Worm (Caenorhabditis elegans) whole organism, young adult: Measurements from ENCODE around the gene egl-19.

Experiments used
- C06A6.2 ChIP-seq: fragments of 200-800 bp; sonication (Bioruptor generic); conservative IDR thresholded peaks from 2 replicates; pipeline ENCODE4 v1.3.6; 2022; ENCODE audit warnings: missing genetic modification characterization, missing compliant biosample characterization
- F33H1.4 ChIP-seq: fragments of 200-800 bp; sonication (Bioruptor generic); IDR thresholded peaks from 2 replicates; pipeline ENCODE4 v1.3.6; 2022; ENCODE audit warnings: missing genetic modification reagents, missing genetic modification characterization, missing compliant biosample characterization
- F39B2.1 ChIP-seq: fragments of 200-800 bp; sonication (Bioruptor generic); IDR thresholded peaks from 2 replicates; pipeline ENCODE4 v1.3.6; 2022; ENCODE audit warnings: missing genetic modification reagents, missing genetic modification characterization, missing compliant biosample characterization
- F57C9.4 ChIP-seq: sonication (generic microtip); optimal IDR thresholded peaks from 2 replicates; lab custom pipeline; 2017; ENCODE audit warnings: mild to moderate bottlenecking, missing genetic modification characterization, missing compliant biosample characterization
- K11D2.4 ChIP-seq: fragments of 200-800 bp; sonication (Bioruptor generic); IDR thresholded peaks from 2 replicates; pipeline ENCODE4 v1.3.6; 2022; ENCODE audit warnings: missing genetic modification reagents, missing genetic modification characterization, missing compliant biosample characterization
- K12H6.12 ChIP-seq: fragments of 200-800 bp; sonication (Bioruptor generic); optimal IDR thresholded peaks from 2 replicates; lab custom pipeline; 2018; ENCODE audit warnings: mild to moderate bottlenecking, missing genetic modification characterization, missing compliant biosample characterization
- T26A5.8 ChIP-seq: sonication (generic microtip); optimal IDR thresholded peaks from 2 replicates; lab custom pipeline; 2016; ENCODE audit warnings: missing genetic modification characterization, missing compliant biosample characterization
- Y95B8A.8 ChIP-seq: fragments of 200-800 bp; sonication (Bioruptor generic); IDR thresholded peaks from 2 replicates; pipeline ENCODE4 v1.3.6; 2022; ENCODE audit warnings: missing genetic modification reagents, missing genetic modification characterization, missing compliant biosample characterization
- akir-1 ChIP-seq: fragments of 200-800 bp; sonication (Bioruptor generic); optimal IDR thresholded peaks from 2 replicates; lab custom pipeline; 2018; ENCODE audit warnings: mild to moderate bottlenecking, missing genetic modification characterization, moderate library complexity, missing compliant biosample characterization
- ama-1 ChIP-seq, 3 experiments: fragments of 150-350 bp in 1 of 3; sonication (generic microtip) in 2 of 3; optimal IDR thresholded peaks; 2 replicates each; lab custom pipeline; 2014 to 2018; ENCODE audit warnings: missing biosample characterization in 2 of 3, missing genetic modification characterization in 2 of 3, missing genetic modification reagents in 2 of 3
- attf-3 ChIP-seq: fragments of 200-800 bp; sonication (Bioruptor generic); conservative IDR thresholded peaks from 2 replicates; pipeline ENCODE4 v1.3.6; 2022; ENCODE audit warnings: missing genetic modification reagents, missing genetic modification characterization, missing compliant biosample characterization
- attf-5 ChIP-seq: fragments of 200-800 bp; sonication (Bioruptor generic); optimal IDR thresholded peaks from 2 replicates; lab custom pipeline; 2018; ENCODE audit warnings: mild to moderate bottlenecking, missing genetic modification characterization, missing compliant biosample characterization
- bed-2 ChIP-seq: fragments of 200-800 bp; sonication (Bioruptor generic); IDR thresholded peaks from 2 replicates; pipeline ENCODE4 v1.3.6; 2022; ENCODE audit warnings: missing genetic modification reagents, missing genetic modification characterization, missing compliant biosample characterization
- ccch-3 ChIP-seq: fragments of 200-800 bp; sonication (Bioruptor generic); optimal IDR thresholded peaks from 2 replicates; lab custom pipeline; 2018; ENCODE audit warnings: mild to moderate bottlenecking, missing genetic modification characterization, missing compliant biosample characterization
- ceh-100 ChIP-seq: fragments of 200-800 bp; sonication (Bioruptor generic); IDR thresholded peaks from 2 replicates; pipeline ENCODE4 v1.3.6; 2022; ENCODE audit warnings: missing genetic modification reagents, missing genetic modification characterization, missing compliant biosample characterization
- ceh-58 ChIP-seq: fragments of 200-800 bp; sonication (Bioruptor generic); IDR thresholded peaks from 2 replicates; pipeline ENCODE4 v1.3.6; 2022; ENCODE audit warnings: missing genetic modification characterization, missing compliant biosample characterization
- die-1 ChIP-seq: sonication (generic microtip); optimal IDR thresholded peaks from 2 replicates; lab custom pipeline; 2016; ENCODE audit warnings: missing genotype, mild to moderate bottlenecking, missing genetic modification characterization, missing compliant biosample characterization
- dpff-1 ChIP-seq: sonication (generic microtip); optimal IDR thresholded peaks from 2 replicates; lab custom pipeline; 2017; ENCODE audit warnings: mild to moderate bottlenecking, missing genetic modification characterization, missing compliant biosample characterization
- efl-1 ChIP-seq: fragments of 150-350 bp; optimal IDR thresholded peaks from 2 replicates; lab custom pipeline; 2014; ENCODE audit warnings: missing biosample characterization, missing genetic modification reagents, missing genetic modification characterization
- egl-44 ChIP-seq: fragments of 200-800 bp; sonication (Bioruptor generic); IDR thresholded peaks from 2 replicates; pipeline ENCODE4 v1.3.6; 2022; ENCODE audit warnings: missing genetic modification reagents, missing genetic modification characterization, missing compliant biosample characterization
- ekl-4 ChIP-seq: fragments of 200-800 bp; sonication (Bioruptor generic); IDR thresholded peaks from 2 replicates; pipeline ENCODE4 v1.3.6; 2022; ENCODE audit warnings: missing genetic modification reagents, missing genetic modification characterization, missing compliant biosample characterization
- fkh-3 ChIP-seq: sonication (generic microtip); optimal IDR thresholded peaks from 2 replicates; lab custom pipeline; 2016; ENCODE audit warnings: mild to moderate bottlenecking, missing genetic modification characterization, missing compliant biosample characterization
- hmg-1.2 ChIP-seq: fragments of 200-800 bp; sonication (Bioruptor generic); IDR thresholded peaks from 2 replicates; pipeline ENCODE4 v1.3.6; 2022; ENCODE audit warnings: missing genetic modification reagents, missing genetic modification characterization, missing compliant biosample characterization
- lin-40 ChIP-seq: sonication (generic microtip); optimal IDR thresholded peaks from 2 replicates; lab custom pipeline; 2016; ENCODE audit warnings: missing genetic modification characterization, mild to moderate bottlenecking, missing compliant biosample characterization, missing genotype, missing genetic modification reagents
- lin-54 ChIP-seq: fragments of 200-800 bp; sonication (Bioruptor generic); optimal IDR thresholded peaks from 2 replicates; lab custom pipeline; 2018; ENCODE audit warnings: mild to moderate bottlenecking, missing genetic modification characterization, missing compliant biosample characterization
- madf-8 ChIP-seq: fragments of 200-800 bp; sonication (Bioruptor generic); conservative IDR thresholded peaks from 2 replicates; pipeline ENCODE4 v1.3.6; 2022; ENCODE audit warnings: missing genetic modification reagents, missing genetic modification characterization, missing compliant biosample characterization
- mcd-1 ChIP-seq: fragments of 200-800 bp; sonication (Bioruptor generic); IDR thresholded peaks from 2 replicates; pipeline ENCODE4 v1.3.6; 2022; ENCODE audit warnings: missing genetic modification reagents, missing genetic modification characterization, missing compliant biosample characterization
- mel-28 ChIP-seq: sonication (generic microtip); optimal IDR thresholded peaks from 2 replicates; lab custom pipeline; 2016; ENCODE audit warnings: borderline replicate concordance, mild to moderate bottlenecking, missing genetic modification characterization, missing compliant biosample characterization
- mes-4 ChIP-seq: sonication (generic microtip); optimal IDR thresholded peaks from 2 replicates; lab custom pipeline; 2016; ENCODE audit warnings: missing genotype, missing genetic modification characterization, missing compliant biosample characterization
- nfyb-1 ChIP-seq: fragments of 200-800 bp; sonication (Bioruptor generic); IDR thresholded peaks from 2 replicates; pipeline ENCODE4 v1.3.6; 2022; ENCODE audit warnings: missing genetic modification reagents, missing genetic modification characterization, missing compliant biosample characterization
- nhr-27 ChIP-seq: fragments of 200-800 bp; sonication (Bioruptor generic); optimal IDR thresholded peaks from 2 replicates; lab custom pipeline; 2018; ENCODE audit warnings: mild to moderate bottlenecking, missing genetic modification characterization, moderate library complexity, missing compliant biosample characterization
- pbrm-1 ChIP-seq: fragments of 200-800 bp; sonication (Bioruptor generic); IDR thresholded peaks from 2 replicates; pipeline ENCODE4 v1.3.6; 2022; ENCODE audit warnings: missing genetic modification reagents, missing genetic modification characterization, missing compliant biosample characterization
- pha-4 ChIP-seq: fragments of 150-350 bp; sonication (generic microtip); optimal IDR thresholded peaks from 2 replicates; lab custom pipeline; 2014; ENCODE audit warnings: missing biosample characterization, missing genetic modification reagents, missing genetic modification characterization
- rec-8 ChIP-seq, 2 experiments: sonication (generic microtip); optimal IDR thresholded peaks; 2 replicates each; lab custom pipeline; 2016; ENCODE audit warnings: mild to moderate bottlenecking in 2 of 2, missing genetic modification characterization in 2 of 2, missing genetic modification reagents in 2 of 2, missing genotype in 2 of 2, missing biosample characterization in 1 of 2, missing compliant biosample characterization in 1 of 2, moderate library complexity in 1 of 2
- repo-1 ChIP-seq: sonication (generic microtip); optimal IDR thresholded peaks from 2 replicates; lab custom pipeline; 2017; ENCODE audit warnings: mild to moderate bottlenecking, missing genetic modification characterization, missing compliant biosample characterization
- tbx-9 ChIP-seq: sonication (generic microtip); optimal IDR thresholded peaks from 2 replicates; lab custom pipeline; 2016; ENCODE audit warnings: borderline replicate concordance, missing genetic modification characterization, inconsistent platforms, missing compliant biosample characterization
- xnd-1 ChIP-seq: sonication (generic microtip); optimal IDR thresholded peaks from 2 replicates; lab custom pipeline; 2016; ENCODE audit warnings: missing genotype, missing genetic modification reagents, missing genetic modification characterization, missing compliant biosample characterization
- zfh-2 ChIP-seq: fragments of 200-800 bp; sonication (Bioruptor generic); conservative IDR thresholded peaks from 2 replicates; pipeline ENCODE4 v1.3.6; 2022; ENCODE audit warnings: missing genetic modification reagents, missing genetic modification characterization, missing compliant biosample characterization
- zim-3 ChIP-seq: sonication (generic microtip); optimal IDR thresholded peaks from 2 replicates; lab custom pipeline; 2017; ENCODE audit warnings: mild to moderate bottlenecking, missing genetic modification characterization, moderate library complexity, missing compliant biosample characterization
- ztf-26 ChIP-seq: sonication (generic microtip); optimal IDR thresholded peaks from 2 replicates; lab custom pipeline; 2017; ENCODE audit warnings: missing genetic modification characterization, missing compliant biosample characterization

Gene egl-19

ce11 chrIV:7402077-7402476, 3.3 kb upstream of the egl-19 start (continued):
- TF ChIP-seq pbrm-1 (GFP tag; lab: Robert Waterston, UW) (0 out of 2 replicates have a peak, but pooled peaks have one; percentile 24), nfyb-1 (GFP tag; lab: Robert Waterston, UW) (peak; percentile 73), hmg-1.2 (GFP tag; lab: Robert Waterston, UW) (peak; percentile 51; the same call in 1 of the 2 replicates), K11D2.4 (peak; percentile 63; the same call in 1 of the 2 replicates)

ce11 chrIV:7403422-7403821, 2.0 kb upstream of the egl-19 start:
- TF ChIP-seq ceh-58: no peak
- no peak for TF ChIP-seq zim-3 (tag; lab: Kevin White, UChicago)
- no peak for TF ChIP-seq repo-1 (tag; lab: Kevin White, UChicago)
- TF ChIP-seq F57C9.4 (tag; lab: Kevin White, UChicago): no peak
- TF ChIP-seq ccch-3: no peak
- TF ChIP-seq mcd-1 (GFP tag; lab: Robert Waterston, UW): no peak
- TF ChIP-seq, all 124 proteins: peak for 0

DNA sequence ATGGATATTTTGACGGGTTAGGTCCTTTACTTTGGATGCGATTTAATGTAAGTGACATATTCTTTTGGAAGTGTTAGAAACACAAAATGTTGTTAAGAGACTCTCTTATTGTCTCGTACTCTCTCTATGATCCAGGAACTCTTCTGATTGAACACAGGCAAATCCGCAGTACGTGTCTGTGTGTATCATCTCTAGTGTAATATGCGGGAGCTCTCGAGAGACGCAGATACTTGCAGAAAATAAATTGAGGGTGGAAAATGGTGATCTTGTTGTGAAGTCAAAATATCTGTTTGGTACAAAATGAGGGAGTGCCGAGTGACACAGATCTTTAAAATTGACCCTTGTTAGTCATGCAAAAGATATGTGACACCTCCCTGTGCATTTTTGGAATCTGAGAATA, 1.3 kb downstream of the egl-19 start:
- no peak for TF ChIP-seq rec-8 (tag; optimal IDR thresholded peaks at IDR 0.05; lab: Kevin White, UChicago)
- no peak for TF ChIP-seq lin-54
- TF ChIP-seq dpff-1 (tag; lab: Kevin White, UChicago): no peak
- no peak for TF ChIP-seq mes-4 (tag; lab: Kevin White, UChicago)
- no peak for TF ChIP-seq zfh-2 (GFP tag; lab: Robert Waterston, UW)
- no peak for TF ChIP-seq fkh-3 (tag; lab: Kevin White, UChicago)
- no peak for TF ChIP-seq tbx-9 (tag; lab: Kevin White, UChicago)
- TF ChIP-seq efl-1 (GFP tag; lab: Kevin White, UChicago): no peak
- no peak for TF ChIP-seq attf-5 (GFP tag; lab: Kevin White, UChicago)
- no peak for TF ChIP-seq lin-40 (tag; lab: Kevin White, UChicago)
- no peak for TF ChIP-seq F33H1.4 (GFP tag; lab: Robert Waterston, UW)
- TF ChIP-seq ceh-100: no peak
- TF ChIP-seq akir-1: no peak
- TF ChIP-seq attf-3: no peak
- TF ChIP-seq C06A6.2 (GFP tag; lab: Robert Waterston, UW): no peak
- TF ChIP-seq madf-8 (GFP tag; lab: Robert Waterston, UW): no peak
- no peak for TF ChIP-seq pbrm-1 (GFP tag; lab: Robert Waterston, UW)
- TF ChIP-seq die-1: no peak
- TF ChIP-seq T26A5.8: no peak
- no peak for TF ChIP-seq hmg-1.2 (GFP tag; lab: Robert Waterston, UW)

- no peak for TF ChIP-seq K12H6.12 (tag; lab: Kevin White, UChicago)
- TF ChIP-seq ekl-4 (GFP tag; lab: Robert Waterston, UW): no peak
- TF ChIP-seq mel-28 (tag; lab: Kevin White, UChicago): no peak
- TF ChIP-seq zim-3 (tag; lab: Kevin White, UChicago): no peak
- TF ChIP-seq F39B2.1 (GFP tag; lab: Robert Waterston, UW): no peak
- TF ChIP-seq pha-4 (tag; lab: Kevin White, UChicago): no peak
- TF ChIP-seq bed-2 (GFP tag; lab: Robert Waterston, UW): no peak
- TF ChIP-seq ceh-100: no peak
- no peak for TF ChIP-seq ztf-26 (tag; lab: Kevin White, UChicago)
- no peak for TF ChIP-seq nhr-27 (tag; lab: Kevin White, UChicago)
- no peak for TF ChIP-seq xnd-1 (tag; lab: Kevin White, UChicago)
- TF ChIP-seq zfh-2 (GFP tag; lab: Robert Waterston, UW): no peak
- TF ChIP-seq egl-44 (GFP tag; lab: Robert Waterston, UW): no peak
- no peak for TF ChIP-seq Y95B8A.8 (GFP tag; lab: Robert Waterston, UW)
- no peak for TF ChIP-seq C06A6.2 (GFP tag; lab: Robert Waterston, UW)
- TF ChIP-seq hmg-1.2 (GFP tag; lab: Robert Waterston, UW): no peak
- TF ChIP-seq nfyb-1 (GFP tag; lab: Robert Waterston, UW): no peak
- TF ChIP-seq ama-1 (optimal IDR thresholded peaks at IDR 0.05; lab: Kevin White, UChicago): no peak
- no peak for TF ChIP-seq ama-1 (GFP tag; optimal IDR thresholded peaks at IDR 0.05; lab: Kevin White, UChicago)
- TF ChIP-seq, all 124 proteins: peak for 0
Observed at ce11 chrIV:7407301-7407700, 1.9 kb downstream of the egl-19 start.
